Fruit fly (Drosophila melanogaster) whole organism, prepupa: ENCODE results near the gene CG34171.

Experiments used
- Blimp-1 ChIP-seq: fragments of 200-800 bp; sonication (Bioruptor generic); optimal IDR thresholded peaks from 3 replicates; lab custom pipeline; 2017; ENCODE audit warnings: missing biosample characterization, missing genetic modification characterization, mild to moderate bottlenecking, moderate library complexity, missing genetic modification reagents
- CG10631 ChIP-seq: fragments of 200-800 bp; sonication (Bioruptor generic); optimal IDR thresholded peaks from 2 replicates; lab custom pipeline; 2016; ENCODE audit warnings: missing biosample characterization, missing genetic modification characterization
- CG10669 ChIP-seq: fragments of 200-800 bp; sonication (Bioruptor generic); optimal IDR thresholded peaks from 3 replicates; lab custom pipeline; 2018; ENCODE audit warnings: missing biosample characterization, mild to moderate bottlenecking, missing genetic modification characterization, moderate library complexity
- CG11294 ChIP-seq: fragments of 200-800 bp; sonication (Bioruptor generic); IDR thresholded peaks from 2 replicates; pipeline ENCODE4 v1.3.6; 2022; ENCODE audit warnings: missing biosample characterization, missing genetic modification characterization
- CG11902 ChIP-seq: fragments of 200-800 bp; sonication (Bioruptor generic); optimal IDR thresholded peaks from 3 replicates; lab custom pipeline; 2016; ENCODE audit warnings: missing biosample characterization, missing genetic modification characterization
- CG15336 ChIP-seq: fragments of 200-800 bp; sonication (Bioruptor generic); IDR thresholded peaks from 2 replicates; pipeline ENCODE4 v1.3.6; 2022; ENCODE audit warnings: missing biosample characterization, missing genetic modification characterization
- CG1621 ChIP-seq: fragments of 200-800 bp; sonication (Bioruptor generic); optimal IDR thresholded peaks from 3 replicates; lab custom pipeline; 2018; ENCODE audit warnings: missing biosample characterization, mild to moderate bottlenecking, missing genetic modification characterization
- CG16779 ChIP-seq: fragments of 200-800 bp; sonication (Bioruptor generic); optimal IDR thresholded peaks from 3 replicates; lab custom pipeline; 2017; ENCODE audit warnings: missing biosample characterization, mild to moderate bottlenecking, missing genetic modification characterization
- CG3032 ChIP-seq: fragments of 200-800 bp; optimal IDR thresholded peaks from 2 replicates; lab custom pipeline; 2019; ENCODE audit warnings: missing biosample characterization, mild to moderate bottlenecking, missing genetic modification characterization, moderate library complexity
- CG31627 ChIP-seq: fragments of 200-800 bp; sonication (Bioruptor generic); optimal IDR thresholded peaks from 3 replicates; lab custom pipeline; 2016; ENCODE audit warnings: missing biosample characterization, missing genetic modification characterization
- CG32006 ChIP-seq: fragments of 200-800 bp; sonication (Bioruptor generic); optimal IDR thresholded peaks from 3 replicates; lab custom pipeline; 2017; ENCODE audit warnings: missing biosample characterization, mild to moderate bottlenecking, missing genetic modification characterization
- CG34406 ChIP-seq: fragments of 200-800 bp; sonication (Bioruptor generic); optimal IDR thresholded peaks from 3 replicates; lab custom pipeline; 2016; ENCODE audit warnings: missing biosample characterization, missing genetic modification characterization
- CG3919 ChIP-seq: fragments of 200-800 bp; sonication (Bioruptor generic); optimal IDR thresholded peaks from 3 replicates; lab custom pipeline; 2016; ENCODE audit warnings: missing biosample characterization, missing genetic modification characterization
- CG4318 ChIP-seq: fragments of 200-800 bp; sonication (Bioruptor generic); optimal IDR thresholded peaks from 3 replicates; lab custom pipeline; 2017; ENCODE audit warnings: missing biosample characterization, mild to moderate bottlenecking, missing genetic modification characterization
- CG6163 ChIP-seq: fragments of 200-800 bp; sonication (Bioruptor generic); IDR thresholded peaks from 3 replicates; pipeline ENCODE4 v1.3.6; 2022; ENCODE audit warnings: missing biosample characterization, missing genetic modification characterization
- CG6276 ChIP-seq: fragments of 200-800 bp; sonication (Bioruptor generic); optimal IDR thresholded peaks from 2 replicates; lab custom pipeline; 2017; ENCODE audit warnings: missing biosample characterization, mild to moderate bottlenecking, missing genetic modification characterization
- CG6792 ChIP-seq: fragments of 200-800 bp; sonication (Bioruptor generic); optimal IDR thresholded peaks from 3 replicates; lab custom pipeline; 2016; ENCODE audit warnings: missing biosample characterization, missing genetic modification characterization
- CG6808 ChIP-seq: fragments of 200-800 bp; sonication (Bioruptor generic); optimal IDR thresholded peaks from 3 replicates; lab custom pipeline; 2017; ENCODE audit warnings: missing biosample characterization, missing genetic modification characterization, mild to moderate bottlenecking, moderate library complexity, missing genetic modification reagents
- CG6854 ChIP-seq: fragments of 200-800 bp; sonication (Bioruptor generic); optimal IDR thresholded peaks from 2 replicates; lab custom pipeline; 2017; ENCODE audit warnings: missing biosample characterization, mild to moderate bottlenecking, missing genetic modification characterization
- CG7368 ChIP-seq: fragments of 200-800 bp; sonication (Bioruptor generic); optimal IDR thresholded peaks from 3 replicates; lab custom pipeline; 2016; ENCODE audit warnings: missing biosample characterization, missing genetic modification characterization
- CG8632 ChIP-seq: fragments of 200-800 bp; sonication (Bioruptor generic); optimal IDR thresholded peaks from 3 replicates; lab custom pipeline; 2016; ENCODE audit warnings: missing biosample characterization, missing genetic modification characterization
- CG9139 ChIP-seq: fragments of 200-800 bp; sonication (Bioruptor generic); optimal IDR thresholded peaks from 3 replicates; lab custom pipeline; 2017; ENCODE audit warnings: missing biosample characterization, mild to moderate bottlenecking, missing genetic modification characterization
- Eip75B ChIP-seq: fragments of 200-800 bp; sonication (Bioruptor generic); optimal IDR thresholded peaks from 3 replicates; lab custom pipeline; 2016; ENCODE audit warnings: missing biosample characterization, missing genetic modification characterization
- Eip78C ChIP-seq: fragments of 200-800 bp; sonication (Bioruptor generic); peaks from one replicate; lab custom pipeline; 2016; ENCODE audit warnings: missing biosample characterization, missing genetic modification characterization
- Eip93F ChIP-seq: fragments of 200-800 bp; sonication (Bioruptor generic); optimal IDR thresholded peaks from 2 replicates; lab custom pipeline; 2016; ENCODE audit warnings: missing biosample characterization, mild to moderate bottlenecking, missing genetic modification characterization
- Ets96B ChIP-seq: fragments of 200-800 bp; optimal IDR thresholded peaks from 2 replicates; lab custom pipeline; 2019; ENCODE audit warnings: missing biosample characterization, mild to moderate bottlenecking, missing genetic modification characterization, moderate library complexity
- Hr38 ChIP-seq: sonication (Bioruptor generic); optimal IDR thresholded peaks from 2 replicates; lab custom pipeline; 2016; ENCODE audit warnings: missing biosample characterization, missing genetic modification characterization
- Hr39 ChIP-seq: fragments of 200-800 bp; sonication (Bioruptor generic); optimal IDR thresholded peaks from 2 replicates; lab custom pipeline; 2016; ENCODE audit warnings: missing biosample characterization, missing genetic modification characterization
- Hr4 ChIP-seq: fragments of 200-800 bp; sonication (Bioruptor generic); optimal IDR thresholded peaks from 3 replicates; lab custom pipeline; 2016; ENCODE audit warnings: missing biosample characterization, missing genetic modification characterization
- Lpt ChIP-seq: fragments of 200-800 bp; sonication (Bioruptor generic); optimal IDR thresholded peaks from 3 replicates; lab custom pipeline; 2016; ENCODE audit warnings: missing biosample characterization, missing genetic modification characterization
- Met ChIP-seq: fragments of 200-800 bp; sonication (Bioruptor generic); optimal IDR thresholded peaks from 3 replicates; lab custom pipeline; 2016; ENCODE audit warnings: missing biosample characterization, missing genetic modification characterization
- OdsH ChIP-seq: fragments of 200-800 bp; sonication (Bioruptor generic); optimal IDR thresholded peaks from 3 replicates; lab custom pipeline; 2016; ENCODE audit warnings: missing biosample characterization, missing genetic modification characterization
- Sox102F ChIP-seq: fragments of 200-800 bp; sonication (Bioruptor generic); optimal IDR thresholded peaks from 2 replicates; lab custom pipeline; 2016; ENCODE audit warnings: missing biosample characterization, mild to moderate bottlenecking, missing genetic modification characterization
- Sox14 ChIP-seq: fragments of 200-800 bp; sonication (Bioruptor generic); optimal IDR thresholded peaks from 3 replicates; lab custom pipeline; 2016; ENCODE audit warnings: missing biosample characterization, missing genetic modification characterization
- Sox15 ChIP-seq: fragments of 200-800 bp; sonication (Bioruptor generic); optimal IDR thresholded peaks from 3 replicates; lab custom pipeline; 2016; ENCODE audit warnings: missing biosample characterization, missing genetic modification characterization
- achi ChIP-seq: fragments of 200-800 bp; sonication (Bioruptor generic); optimal IDR thresholded peaks from 3 replicates; lab custom pipeline; 2016; ENCODE audit warnings: missing biosample characterization, missing genetic modification characterization
- acj6 ChIP-seq: fragments of 200-800 bp; sonication (Bioruptor generic); optimal IDR thresholded peaks from 3 replicates; lab custom pipeline; 2016; ENCODE audit warnings: missing biosample characterization, missing genetic modification characterization
- cyc ChIP-seq: fragments of 200-800 bp; sonication (Bioruptor generic); optimal IDR thresholded peaks from 3 replicates; lab custom pipeline; 2016; ENCODE audit warnings: missing biosample characterization, missing genetic modification characterization
- eg ChIP-seq: fragments of 200-800 bp; sonication (Bioruptor generic); IDR thresholded peaks from 3 replicates; pipeline ENCODE4 v1.3.6; 2022; ENCODE audit warnings: missing biosample characterization, missing genetic modification characterization
- esn ChIP-seq: fragments of 200-800 bp; sonication (Bioruptor generic); optimal IDR thresholded peaks from 2 replicates; lab custom pipeline; 2016; ENCODE audit warnings: missing biosample characterization, mild to moderate bottlenecking, missing genetic modification characterization, moderate library complexity
- fd59A ChIP-seq: fragments of 200-800 bp; sonication (Bioruptor generic); optimal IDR thresholded peaks from 2 replicates; lab custom pipeline; 2017; ENCODE audit warnings: missing biosample characterization, mild to moderate bottlenecking, missing genetic modification characterization, missing genetic modification reagents
- fd85E ChIP-seq: fragments of 200-800 bp; sonication (Bioruptor generic); optimal IDR thresholded peaks from 3 replicates; lab custom pipeline; 2016; ENCODE audit warnings: missing biosample characterization, missing genetic modification characterization
- fkh ChIP-seq: fragments of 200-800 bp; sonication (Bioruptor generic); optimal IDR thresholded peaks from 3 replicates; lab custom pipeline; 2017; ENCODE audit warnings: missing biosample characterization, mild to moderate bottlenecking, missing genetic modification characterization, moderate library complexity
- pdm3 ChIP-seq: fragments of 200-800 bp; sonication (Bioruptor generic); optimal IDR thresholded peaks from 3 replicates; lab custom pipeline; 2016; ENCODE audit warnings: missing biosample characterization, missing genetic modification characterization
- salr ChIP-seq, 2 experiments: fragments of 200-800 bp; sonication (Bioruptor generic); optimal IDR thresholded peaks; 3 replicates each; lab custom pipeline; 2016 to 2018; ENCODE audit warnings: missing biosample characterization in 2 of 2, missing genetic modification characterization in 2 of 2, mild to moderate bottlenecking in 1 of 2
- spab ChIP-seq: fragments of 200-800 bp; sonication (Bioruptor generic); optimal IDR thresholded peaks from 2 replicates; lab custom pipeline; 2017; ENCODE audit warnings: missing biosample characterization, mild to moderate bottlenecking, missing genetic modification characterization, missing genetic modification reagents
- ss ChIP-seq, 2 experiments: fragments of 200-800 bp; sonication (Bioruptor generic); optimal IDR thresholded peaks; 2 replicates in 1 of 2; 3 replicates in 1 of 2; lab custom pipeline; 2017 to 2018; ENCODE audit warnings: mild to moderate bottlenecking in 2 of 2, missing biosample characterization in 2 of 2, missing genetic modification characterization in 2 of 2, moderate library complexity in 1 of 2
- svp ChIP-seq: fragments of 200-800 bp; sonication (Bioruptor generic); peaks from one replicate; lab custom pipeline; 2016; ENCODE audit warnings: missing biosample characterization, missing genetic modification characterization
- topi ChIP-seq: fragments of 200-800 bp; sonication (Bioruptor generic); optimal IDR thresholded peaks from 3 replicates; lab custom pipeline; 2016; ENCODE audit warnings: missing biosample characterization, missing genetic modification characterization
- vri ChIP-seq: fragments of 200-800 bp; sonication (Bioruptor generic); optimal IDR thresholded peaks from 3 replicates; lab custom pipeline; 2016; ENCODE audit warnings: missing biosample characterization, mild to moderate bottlenecking, missing genetic modification characterization

CG34171 gene

DNA sequence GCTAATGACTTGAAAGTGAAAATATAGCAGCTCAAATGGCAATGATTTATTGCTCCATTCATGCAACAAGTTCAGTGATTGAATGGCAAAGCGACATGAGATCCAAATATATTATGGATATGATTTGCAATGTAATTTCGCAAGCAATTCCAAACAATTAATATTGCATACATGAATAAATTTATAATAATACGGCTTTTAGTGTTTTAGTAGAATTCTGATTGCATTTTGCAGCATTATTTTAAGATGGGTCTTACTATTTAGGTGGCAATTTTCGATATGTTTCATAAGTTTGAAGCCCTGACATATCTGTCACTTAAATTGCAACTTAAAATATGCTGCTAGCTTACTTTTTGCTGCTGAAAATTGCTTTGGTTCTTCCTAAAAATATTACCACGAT is at the start of gene CG34171:
CG34171 (plus strand) TSS at position 301 of the 400 bp plus-strand sequence.
- no peak for TF ChIP-seq salr (GFP tag; optimal IDR thresholded peaks at IDR 0.05; lab: Kevin White, UChicago)
- no peak for TF ChIP-seq Eip78C (GFP tag; lab: Kevin White, UChicago)
- TF ChIP-seq CG6792: no peak
- no peak for TF ChIP-seq topi
- no peak for TF ChIP-seq CG6854
- no peak for TF ChIP-seq CG6276

DNA sequence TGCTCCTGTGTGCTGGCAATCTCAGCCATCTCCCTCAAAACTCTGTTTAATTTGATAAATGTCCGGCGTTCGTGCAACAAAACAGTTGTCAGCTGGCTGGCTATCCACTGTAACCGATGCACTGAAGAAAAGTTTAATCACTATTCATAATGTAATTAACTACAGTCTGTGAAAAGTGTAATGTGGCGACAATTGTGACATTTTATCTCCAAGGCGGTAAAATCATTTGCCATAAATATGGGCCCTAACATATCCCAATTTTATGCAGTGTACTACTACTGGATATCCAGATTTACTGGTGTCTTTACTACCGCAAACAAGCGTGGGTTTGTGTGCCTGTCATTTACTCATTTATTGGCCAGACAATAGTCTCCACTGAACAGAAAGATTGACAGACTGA is 49.7 kb upstream of the CG34171 start:
- peak; percentile 68 for TF ChIP-seq CG6276
- TF ChIP-seq svp (GFP tag; lab: Kevin White, UChicago): no peak
- TF ChIP-seq fkh: no peak
- TF ChIP-seq Blimp-1 (GFP tag; lab: Kevin White, UChicago): no peak
- TF ChIP-seq Sox102F (GFP tag; lab: Kevin White, UChicago): peak; percentile 25
- TF ChIP-seq CG6808 (GFP tag; lab: Kevin White, UChicago): peak; percentile 17
- TF ChIP-seq cyc (GFP tag; lab: Kevin White, UChicago): peak; percentile 7
- no peak for TF ChIP-seq CG6854
- TF ChIP-seq CG7368 (GFP tag; lab: Kevin White, UChicago): peak; percentile 54
- TF ChIP-seq ss (GFP tag; optimal IDR thresholded peaks at IDR 0.05; lab: Kevin White, UChicago): no peak
- TF ChIP-seq topi: peak; percentile 7
- no peak for TF ChIP-seq Eip93F (GFP tag; lab: Kevin White, UChicago)
- peak; percentile 28 for TF ChIP-seq Sox15 (GFP tag; lab: Kevin White, UChicago)
- TF ChIP-seq Hr39: peak; percentile 42
- peak; percentile 59 for TF ChIP-seq CG4318 (GFP tag; lab: Kevin White, UChicago)
- TF ChIP-seq pdm3 (GFP tag; lab: Kevin White, UChicago): peak; percentile 78
- TF ChIP-seq CG1621 (tag; lab: Kevin White, UChicago): peak; percentile 20
- TF ChIP-seq Ets96B (tag; lab: Kevin White, UChicago): peak; percentile 53
- peak; percentile 40 for TF ChIP-seq CG8632
- TF ChIP-seq fd85E: no peak
- TF ChIP-seq esn (GFP tag; lab: Kevin White, UChicago): peak; percentile 65
- peak; percentile 88 for TF ChIP-seq CG6163
- peak; percentile 45 for TF ChIP-seq Met (GFP tag; lab: Kevin White, UChicago)
- no peak for TF ChIP-seq CG11902 (GFP tag; lab: Kevin White, UChicago)
- TF ChIP-seq Hr4 (GFP tag; lab: Kevin White, UChicago): peak; percentile 87
- TF ChIP-seq OdsH: peak; percentile 61
- peak; percentile 85 for TF ChIP-seq CG32006 (GFP tag; lab: Kevin White, UChicago)
- TF ChIP-seq CG15336: peak; percentile 81
- TF ChIP-seq CG31627 (GFP tag; lab: Kevin White, UChicago): peak; percentile 61
- peak; percentile 71 for TF ChIP-seq CG6792
- peak; percentile 79 for TF ChIP-seq Eip78C (GFP tag; lab: Kevin White, UChicago)
- TF ChIP-seq CG10631 (GFP tag; lab: Kevin White, UChicago): peak; percentile 51
- peak in 1 of 2 experiments; percentile 13 for TF ChIP-seq salr (GFP tag; optimal IDR thresholded peaks at IDR 0.05; lab: Kevin White, UChicago)
- TF ChIP-seq acj6 (GFP tag; lab: Kevin White, UChicago): peak; percentile 80
- TF ChIP-seq Sox14 (GFP tag; lab: Kevin White, UChicago): peak; percentile 61
- peak; percentile 57 for TF ChIP-seq CG3919
- peak; percentile 21 for TF ChIP-seq CG3032
- peak; percentile 19 for TF ChIP-seq vri (GFP tag; lab: Kevin White, UChicago)
- TF ChIP-seq CG11294 (GFP tag; lab: Robert Waterston, UW): peak; percentile 62
- TF ChIP-seq CG9139 (GFP tag; lab: Kevin White, UChicago): no peak
- no peak for TF ChIP-seq fd59A (GFP tag; lab: Kevin White, UChicago)
- peak; percentile 16 for TF ChIP-seq CG16779 (tag; lab: Kevin White, UChicago)
- TF ChIP-seq achi (GFP tag; lab: Kevin White, UChicago): peak; percentile 53
- peak; percentile 58 for TF ChIP-seq Eip75B (GFP tag; lab: Kevin White, UChicago)
- peak; percentile 31 for TF ChIP-seq CG34406 (GFP tag; lab: Kevin White, UChicago)
- peak; percentile 64 for TF ChIP-seq CG10669
- peak; percentile 42 for TF ChIP-seq spab (GFP tag; lab: Kevin White, UChicago)
- TF ChIP-seq Lpt (GFP tag; lab: Kevin White, UChicago): peak; percentile 80
- no peak for TF ChIP-seq Hr38 (GFP tag; lab: Kevin White, UChicago)
- TF ChIP-seq eg (GFP tag; lab: Robert Waterston, UW): peak; percentile 84
